Fruit fly (Drosophila melanogaster): ENCODE results near the gene CG11317.

CG11317 gene

dm6 chr3R:31064653-31065322 is 32.3 kb downstream of the CG11317 start, which contains the start of gene Sox100B:
Gene Sox100B (plus strand): TSS chr3R:31065253.
- TF ChIP-seq HLH106 (tag; optimal IDR thresholded peaks at IDR 0.05): peak; percentile 5
- TF ChIP-seq OdsH (GFP tag; optimal IDR thresholded peaks at IDR 0.05): no peak
- no peak for TF ChIP-seq rgr (GFP tag; optimal IDR thresholded peaks at IDR 0.05)

- TF ChIP-seq Sp1 (GFP tag; optimal IDR thresholded peaks at IDR 0.05) (peak; percentile 73), lola (GFP tag; optimal IDR thresholded peaks at IDR 0.05) (no peak), psq (GFP tag; optimal IDR thresholded peaks at IDR 0.05) (peak; percentile 2), foxo (GFP tag; optimal IDR thresholded peaks at IDR 0.05) (peak in 1 of 2 experiments; percentile 48), Dfd (GFP tag; optimal IDR thresholded peaks at IDR 0.05) (no peak), h (GFP tag; optimal IDR thresholded peaks at IDR 0.05) (peak; percentile 20), CrebA (GFP tag; optimal IDR thresholded peaks at IDR 0.05; ENCODE audit: borderline replicate concordance) (no peak), Jra (GFP tag; optimal IDR thresholded peaks at IDR 0.05) (no peak), dl (GFP tag; optimal IDR thresholded peaks at IDR 0.05; ENCODE audit: insufficient read depth in 1 of 2, partially characterized antibody in 2 of 2) (peak in 1 of 2 experiments; percentile 38), sage (GFP tag; optimal IDR thresholded peaks at IDR 0.05) (peak; percentile 19), br (GFP tag; optimal IDR thresholded peaks at IDR 0.05) (peak; percentile 4), Hnf4 (GFP tag; optimal IDR thresholded peaks at IDR 0.05) (peak; percentile 27), OdsH (GFP tag; optimal IDR thresholded peaks at IDR 0.05) (peak; percentile 34), ey (GFP tag; optimal IDR thresholded peaks at IDR 0.05) (peak; percentile 26), brk (GFP tag; optimal IDR thresholded peaks at IDR 0.05) (peak; percentile 9), rgr (GFP tag; optimal IDR thresholded peaks at IDR 0.05) (peak; percentile 3), fru (GFP tag; optimal IDR thresholded peaks at IDR 0.05) (peak; percentile 23), CG9705 (GFP tag; optimal IDR thresholded peaks at IDR 0.05) (no peak), Vsx2 (GFP tag; optimal IDR thresholded peaks at IDR 0.05; ENCODE audit: partially characterized antibody) (peak; percentile 82)
These were observed 34.7 kb downstream of the CG11317 start for dm6 chr3R:31062344-31062964.

dm6 chr3R:31060708-31061625 is 36.2 kb downstream of the CG11317 start, which contains the start of gene dco:
Gene dco (minus strand): TSS chr3R:31061210.
- TF ChIP-seq Vsx2 (GFP tag; optimal IDR thresholded peaks at IDR 0.05; ENCODE audit: partially characterized antibody): no peak
- no peak for TF ChIP-seq CrebA (GFP tag; optimal IDR thresholded peaks at IDR 0.05; ENCODE audit: borderline replicate concordance)
- peak; percentile 93 for TF ChIP-seq Myc (optimal IDR thresholded peaks at IDR 0.05)
- TF ChIP-seq usp (GFP tag; optimal IDR thresholded peaks at IDR 0.05): no peak
- no peak for TF ChIP-seq lola (GFP tag; optimal IDR thresholded peaks at IDR 0.05)
- TF ChIP-seq HLH106 (tag; optimal IDR thresholded peaks at IDR 0.05): peak; percentile 73
- TF ChIP-seq Jra (GFP tag; optimal IDR thresholded peaks at IDR 0.05): peak; percentile 20
- TF ChIP-seq CG9705 (GFP tag; optimal IDR thresholded peaks at IDR 0.05): peak; percentile 48
- TF ChIP-seq Dif (GFP tag; optimal IDR thresholded peaks at IDR 0.05; ENCODE audit: partially characterized antibody): no peak
- peak; percentile 99 for TF ChIP-seq rgr (GFP tag; optimal IDR thresholded peaks at IDR 0.05)
- peak; percentile 41 for TF ChIP-seq fru (GFP tag; optimal IDR thresholded peaks at IDR 0.05)
- no peak for TF ChIP-seq Hr78 (GFP tag; optimal IDR thresholded peaks at IDR 0.05)
- TF ChIP-seq tai (GFP tag; optimal IDR thresholded peaks at IDR 0.05): peak; percentile 75
- no peak for TF ChIP-seq Rel (GFP tag; optimal IDR thresholded peaks at IDR 0.05)
- TF ChIP-seq Rel (tag; optimal IDR thresholded peaks at IDR 0.05): no peak
- TF ChIP-seq sv (GFP tag; optimal IDR thresholded peaks at IDR 0.05): no peak
- TF ChIP-seq h (GFP tag; optimal IDR thresholded peaks at IDR 0.05): peak; percentile 76
- TF ChIP-seq woc (GFP tag; optimal IDR thresholded peaks at IDR 0.05): peak; percentile 53
- no peak for TF ChIP-seq GATAd (GFP tag; optimal IDR thresholded peaks at IDR 0.05)
- peak; percentile 1 for TF ChIP-seq Sp1 (GFP tag; optimal IDR thresholded peaks at IDR 0.05)
- TF ChIP-seq pan (optimal IDR thresholded peaks at IDR 0.05): no peak
- peak; percentile 19 for TF ChIP-seq jim (GFP tag; optimal IDR thresholded peaks at IDR 0.05)
- TF ChIP-seq psq (GFP tag; optimal IDR thresholded peaks at IDR 0.05): peak; percentile 20
- TF ChIP-seq dl (GFP tag; optimal IDR thresholded peaks at IDR 0.05; ENCODE audit: insufficient read depth in 1 of 2, partially characterized antibody in 2 of 2): no peak
- peak; percentile 94 for TF ChIP-seq Hr83 (GFP tag; optimal IDR thresholded peaks at IDR 0.05; ENCODE audit: poor library complexity, severe bottlenecking)
- TF ChIP-seq sage (GFP tag; optimal IDR thresholded peaks at IDR 0.05): no peak
- peak; percentile 51 for TF ChIP-seq ey (GFP tag; optimal IDR thresholded peaks at IDR 0.05)
- peak; percentile 44 for TF ChIP-seq Hnf4 (GFP tag; optimal IDR thresholded peaks at IDR 0.05)
- TF ChIP-seq N (GFP tag; optimal IDR thresholded peaks at IDR 0.05): peak; percentile 61
- TF ChIP-seq br (GFP tag; optimal IDR thresholded peaks at IDR 0.05): peak; percentile 62
- TF ChIP-seq OdsH (GFP tag; optimal IDR thresholded peaks at IDR 0.05): peak; percentile 7
- peak; percentile 75 for TF ChIP-seq dmrt93B (GFP tag; optimal IDR thresholded peaks at IDR 0.05)
- TF ChIP-seq Abd-B (GFP tag; optimal IDR thresholded peaks at IDR 0.05): no peak
- no peak for TF ChIP-seq brk (GFP tag; optimal IDR thresholded peaks at IDR 0.05)
- peak in 1 of 2 experiments; percentile 80 for TF ChIP-seq foxo (GFP tag; optimal IDR thresholded peaks at IDR 0.05)
- TF ChIP-seq Mio (GFP tag; optimal IDR thresholded peaks at IDR 0.05): no peak
- no peak for TF ChIP-seq CG32264 (GFP tag; optimal IDR thresholded peaks at IDR 0.05)
- TF ChIP-seq Dfd (GFP tag; optimal IDR thresholded peaks at IDR 0.05): no peak
- TF ChIP-seq dsf (GFP tag; optimal IDR thresholded peaks at IDR 0.05; ENCODE audit: borderline replicate concordance): no peak

All from whole organism, wandering third instar larva.